Fruit fly (Drosophila melanogaster): ENCODE measurements around the gene Nipsnap.

Nipsnap gene

dm6 chrX:16105715-16106114 lies 32.3 kb upstream of the Nipsnap start (continued):
- TF ChIP-seq CG7357 (GFP tag; IDR thresholded peaks at IDR 0.05) (no peak), Hmx (GFP tag; optimal IDR thresholded peaks at IDR 0.05) (no peak), slp2 (GFP tag; optimal IDR thresholded peaks at IDR 0.05) (peak; percentile 53), Xbp1 (GFP tag; optimal IDR thresholded peaks at IDR 0.05) (peak; percentile 63), sens (GFP tag) (peak; percentile 80), pho (GFP tag; optimal IDR thresholded peaks at IDR 0.05) (no peak), CG10565 (GFP tag; optimal IDR thresholded peaks at IDR 0.05) (no peak), fd64A (GFP tag; optimal IDR thresholded peaks at IDR 0.05) (no peak), ATbp (GFP tag; optimal IDR thresholded peaks at IDR 0.05) (no peak), otp (GFP tag; IDR thresholded peaks at IDR 0.05) (no peak), Atf3 (GFP tag; optimal IDR thresholded peaks at IDR 0.05) (no peak), NfI (GFP tag; optimal IDR thresholded peaks at IDR 0.05) (peak; percentile 16), HLH3B (GFP tag; IDR thresholded peaks at IDR 0.05) (0 out of 2 replicates have a peak, but pooled peaks have one; percentile 22), CG14667 (GFP tag; IDR thresholded peaks at IDR 0.05) (peak; percentile 33; the same call in 1 of the 2 replicates), CG12299 (tag; optimal IDR thresholded peaks at IDR 0.05) (no peak), CG17802 (tag; optimal IDR thresholded peaks at IDR 0.05) (no peak), cwo (GFP tag; optimal IDR thresholded peaks at IDR 0.05) (no peak), sr (GFP tag; IDR thresholded peaks at IDR 0.05) (no peak), CG34376 (GFP tag; optimal IDR thresholded peaks at IDR 0.05) (no peak), CG17912 (GFP tag; optimal IDR thresholded peaks at IDR 0.05) (peak; percentile 26), YL-1 (GFP tag; optimal IDR thresholded peaks at IDR 0.05) (no peak), Dref (GFP tag; IDR thresholded peaks at IDR 0.05) (no peak), Eip74EF (GFP tag; optimal IDR thresholded peaks at IDR 0.05) (no peak), CG32532 (GFP tag; IDR thresholded peaks at IDR 0.05) (peak; percentile 77), chinmo (GFP tag; IDR thresholded peaks at IDR 0.05; ENCODE audit: partially characterized antibody) (no peak), Jarid2 (GFP tag; optimal IDR thresholded peaks at IDR 0.05) (no peak), GATAe (GFP tag; conservative IDR thresholded peaks at IDR 0.05) (no peak), CG7786 (GFP tag; optimal IDR thresholded peaks at IDR 0.05) (no peak), jumu (GFP tag; optimal IDR thresholded peaks at IDR 0.05) (peak; percentile 52), CG33213 (GFP tag; optimal IDR thresholded peaks at IDR 0.05) (peak; percentile 47), Vsx1 (GFP tag; optimal IDR thresholded peaks at IDR 0.05) (no peak), ara (GFP tag; IDR thresholded peaks at IDR 0.05) (peak; percentile 49), Kr (GFP tag; optimal IDR thresholded peaks at IDR 0.05) (no peak), abd-A (tag; optimal IDR thresholded peaks at IDR 0.05) (no peak), CG2202 (tag; optimal IDR thresholded peaks at IDR 0.05) (no peak), Lpt (GFP tag; optimal IDR thresholded peaks at IDR 0.05) (no peak), repo (GFP tag; optimal IDR thresholded peaks at IDR 0.05) (no peak), MBD-R2 (GFP tag; IDR thresholded peaks at IDR 0.05) (no peak), Camta (GFP tag; optimal IDR thresholded peaks at IDR 0.05) (peak; percentile 52), tll (GFP tag; optimal IDR thresholded peaks at IDR 0.05) (no peak), Nf-YC (tag; optimal IDR thresholded peaks at IDR 0.05) (no peak), cato (GFP tag; optimal IDR thresholded peaks at IDR 0.05; ENCODE audit: borderline replicate concordance) (no peak), CG17568 (GFP tag; optimal IDR thresholded peaks at IDR 0.05) (no peak), B-H2 (GFP tag; optimal IDR thresholded peaks at IDR 0.05) (peak; percentile 9), MTF-1 (GFP tag; optimal IDR thresholded peaks at IDR 0.05; ENCODE audit: borderline replicate concordance) (peak; percentile 36), CG4730 (GFP tag; IDR thresholded peaks at IDR 0.05) (0 out of 2 replicates have a peak, but pooled peaks have one; percentile 27), CG14014 (GFP tag; IDR thresholded peaks at IDR 0.05) (peak; percentile 21; the same call in 1 of the 2 replicates), Dfd (GFP tag; optimal IDR thresholded peaks at IDR 0.05) (no peak), Hr39 (optimal IDR thresholded peaks at IDR 0.05) (no peak), mld (GFP tag; IDR thresholded peaks at IDR 0.05; ENCODE audit: partially characterized antibody) (no peak), yki (optimal IDR thresholded peaks at IDR 0.05) (no peak), Mrtf (GFP tag; IDR thresholded peaks at IDR 0.05) (peak; percentile 62; the same call in 2 of the 3 replicates)

All from whole organism, embryonic.